Fruit fly (Drosophila melanogaster): ENCODE data around the gene Alg1.

Gene Alg1

dm6 chr3R:17809014-17809413 is 1.9 kb downstream of the Alg1 start, which contains the start of gene Odj:
Odj (minus strand) TSS chr3R:17809222.
- TF ChIP-seq CG14667 (GFP tag; IDR thresholded peaks at IDR 0.05) (no peak), CG31365 (tag; optimal IDR thresholded peaks at IDR 0.05) (no peak), Dp (GFP tag; optimal IDR thresholded peaks at IDR 0.05) (peak; percentile 72), Ets97D (GFP tag; optimal IDR thresholded peaks at IDR 0.05) (peak; percentile 11), lola (GFP tag; optimal IDR thresholded peaks at IDR 0.05) (no peak), ara (GFP tag; IDR thresholded peaks at IDR 0.05) (no peak), Doc3 (GFP tag; IDR thresholded peaks at IDR 0.05; ENCODE audit: partially characterized antibody) (peak; percentile 94), vnd (GFP tag; IDR thresholded peaks at IDR 0.05; ENCODE audit: partially characterized antibody) (peak; percentile 86), CG33213 (GFP tag; optimal IDR thresholded peaks at IDR 0.05) (no peak), pb (GFP tag; optimal IDR thresholded peaks at IDR 0.05) (no peak), chinmo (GFP tag; IDR thresholded peaks at IDR 0.05; ENCODE audit: partially characterized antibody) (peak; percentile 86), Dek (tag; optimal IDR thresholded peaks at IDR 0.05) (peak; percentile 15), wdn (GFP tag; IDR thresholded peaks at IDR 0.05) (no peak), sug (tag; optimal IDR thresholded peaks at IDR 0.05) (peak; percentile 17), phol (tag; optimal IDR thresholded peaks at IDR 0.05) (peak; percentile 32), lilli (GFP tag; optimal IDR thresholded peaks at IDR 0.05) (peak; percentile 53), CG34376 (GFP tag; optimal IDR thresholded peaks at IDR 0.05) (peak; percentile 24), NFAT (GFP tag; IDR thresholded peaks at IDR 0.05) (peak; percentile 25; the same call in 1 of the 2 replicates), CG15514 (GFP tag; optimal IDR thresholded peaks at IDR 0.05) (peak; percentile 25), hbn (GFP tag; IDR thresholded peaks at IDR 0.05; ENCODE audit: partially characterized antibody) (peak; percentile 97), Ssrp (tag; optimal IDR thresholded peaks at IDR 0.05) (no peak), CG4617 (GFP tag; optimal IDR thresholded peaks at IDR 0.05; ENCODE audit: borderline replicate concordance) (peak; percentile 51), bbx (GFP tag; IDR thresholded peaks at IDR 0.05; ENCODE audit: partially characterized antibody) (peak; percentile 96), Opbp (GFP tag; IDR thresholded peaks at IDR 0.05; ENCODE audit: partially characterized antibody) (peak; percentile 93), zfh1 (GFP tag; IDR thresholded peaks at IDR 0.05) (no peak), Nf-YC (tag; optimal IDR thresholded peaks at IDR 0.05) (peak; percentile 17), CG2712 (tag; optimal IDR thresholded peaks at IDR 0.05) (peak; percentile 47), CG3163 (GFP tag; optimal IDR thresholded peaks at IDR 0.05) (no peak), Dad (GFP tag; optimal IDR thresholded peaks at IDR 0.05) (no peak), cato (GFP tag; optimal IDR thresholded peaks at IDR 0.05; ENCODE audit: borderline replicate concordance) (no peak), nerfin-2 (GFP tag; IDR thresholded peaks at IDR 0.05; ENCODE audit: partially characterized antibody) (peak; percentile 69; the same call in 1 of the 2 replicates), HmgZ (tag; optimal IDR thresholded peaks at IDR 0.05) (peak; percentile 26), CG2116 (GFP tag; optimal IDR thresholded peaks at IDR 0.05) (peak; percentile 81), crc (GFP tag; optimal IDR thresholded peaks at IDR 0.05) (no peak), YL-1 (GFP tag; optimal IDR thresholded peaks at IDR 0.05) (peak; percentile 87), stwl (tag; optimal IDR thresholded peaks at IDR 0.05) (peak; percentile 80), CG2129 (GFP tag; IDR thresholded peaks at IDR 0.05; ENCODE audit: partially characterized antibody) (peak; percentile 88; the same call in 1 of the 2 replicates), CG13424 (tag; optimal IDR thresholded peaks at IDR 0.05) (peak; percentile 1), CG17359 (tag; optimal IDR thresholded peaks at IDR 0.05) (peak; percentile 41), B-H2 (GFP tag; optimal IDR thresholded peaks at IDR 0.05) (peak; percentile 31), CG3726 (GFP tag; IDR thresholded peaks at IDR 0.05) (no peak), pum (GFP tag; optimal IDR thresholded peaks at IDR 0.05) (no peak), Xbp1 (GFP tag; optimal IDR thresholded peaks at IDR 0.05) (peak; percentile 20), Dref (GFP tag; IDR thresholded peaks at IDR 0.05) (peak; percentile 89), zen2 (GFP tag; IDR thresholded peaks at IDR 0.05; ENCODE audit: partially characterized antibody) (peak; percentile 95), Scr (GFP tag; IDR thresholded peaks at IDR 0.05; ENCODE audit: partially characterized antibody) (peak; percentile 95), CG13287 (GFP tag; IDR thresholded peaks at IDR 0.05; ENCODE audit: partially characterized antibody) (peak; percentile 97), CG4854 (GFP tag; optimal IDR thresholded peaks at IDR 0.05) (no peak), mam (GFP tag; optimal IDR thresholded peaks at IDR 0.05) (peak; percentile 14)
